Worm (Caenorhabditis elegans) whole organism, L1 larva: Measurements from ENCODE around the gene str-249.

ENCODE experiments used
- egl-27 ChIP-seq, 2 experiments: fragments of 150-350 bp in 1 of 2; sonication (generic microtip); optimal IDR thresholded peaks; 3 replicates each; lab custom pipeline; 2017 to 2018; ENCODE audit warnings: missing biosample characterization in 2 of 2, missing genetic modification characterization in 2 of 2, missing genetic modification reagents in 2 of 2
- grh-1 ChIP-seq: fragments of 200-800 bp; sonication (Bioruptor generic); IDR thresholded peaks from 2 replicates; pipeline ENCODE4 v1.3.6; 2022; ENCODE audit warnings: missing genetic modification reagents, missing genetic modification characterization, missing compliant biosample characterization
- jun-1 ChIP-seq: fragments of 150-350 bp; optimal IDR thresholded peaks from 2 replicates; lab custom pipeline; 2014; ENCODE audit warnings: missing biosample characterization, missing genetic modification reagents, missing genetic modification characterization
- nhr-11 ChIP-seq: fragments of 150-350 bp; optimal IDR thresholded peaks from 2 replicates; lab custom pipeline; 2014; ENCODE audit warnings: missing biosample characterization, missing genetic modification characterization
- nhr-20 ChIP-seq: sonication (generic microtip); optimal IDR thresholded peaks from 2 replicates; lab custom pipeline; 2016; ENCODE audit warnings: mild to moderate bottlenecking, missing genetic modification characterization, missing compliant biosample characterization
- nhr-237 ChIP-seq: fragments of 150-350 bp; optimal IDR thresholded peaks from 2 replicates; lab custom pipeline; 2014; ENCODE audit warnings: missing biosample characterization, missing genetic modification characterization
- nhr-77 ChIP-seq: fragments of 150-350 bp; optimal IDR thresholded peaks from 2 replicates; lab custom pipeline; 2014; ENCODE audit warnings: missing biosample characterization, missing genetic modification characterization
- skn-1 ChIP-seq: fragments of 150-350 bp; optimal IDR thresholded peaks from 2 replicates; lab custom pipeline; 2014; ENCODE audit warnings: missing biosample characterization, missing genetic modification characterization
- snpc-4 ChIP-seq: fragments of 150-350 bp; optimal IDR thresholded peaks from 2 replicates; lab custom pipeline; 2014; ENCODE audit warnings: missing biosample characterization, missing genetic modification characterization
- sup-37 ChIP-seq: fragments of 200-800 bp; sonication (Bioruptor generic); optimal IDR thresholded peaks from 2 replicates; lab custom pipeline; 2018; ENCODE audit warnings: mild to moderate bottlenecking, missing genetic modification characterization, missing compliant biosample characterization
- vab-15 ChIP-seq: sonication (generic microtip); optimal IDR thresholded peaks from 2 replicates; lab custom pipeline; 2017; ENCODE audit warnings: missing genotype, mild to moderate bottlenecking, missing genetic modification characterization, missing compliant biosample characterization
- zag-1 ChIP-seq: fragments of 150-350 bp; optimal IDR thresholded peaks from 2 replicates; lab custom pipeline; 2014; ENCODE audit warnings: missing biosample characterization, missing genetic modification characterization

DNA sequence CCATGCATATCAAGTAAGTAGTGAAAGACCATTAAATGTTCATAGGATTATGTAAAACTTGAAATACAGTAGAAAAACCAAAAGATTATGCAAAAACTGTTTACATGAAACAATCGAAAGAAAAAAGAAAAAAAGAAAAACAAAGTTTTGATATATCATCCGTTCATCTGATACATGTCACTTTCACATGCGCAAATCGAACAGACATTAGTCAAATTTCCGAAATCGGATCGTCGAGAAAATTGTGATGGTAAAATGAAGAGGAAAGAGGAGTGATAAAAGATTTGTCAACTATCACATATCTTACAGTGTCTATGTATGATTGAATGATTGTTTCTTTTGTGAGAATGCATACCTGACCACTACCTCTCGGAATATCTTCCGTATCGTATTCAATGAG lies 22.3 kb upstream of the str-249 start:
- TF ChIP-seq nhr-20 (tag; lab: Kevin White, UChicago) = no peak
- TF ChIP-seq vab-15 (tag; lab: Kevin White, UChicago) = no peak
- no peak for TF ChIP-seq nhr-237 (tag; lab: Kevin White, UChicago)
- no peak for TF ChIP-seq skn-1 (tag; lab: Kevin White, UChicago)
- no peak for TF ChIP-seq snpc-4 (tag; lab: Kevin White, UChicago)
- TF ChIP-seq egl-27 (tag; optimal IDR thresholded peaks at IDR 0.05; lab: Kevin White, UChicago) = no peak
- TF ChIP-seq nhr-77 (tag; lab: Kevin White, UChicago) = no peak
- TF ChIP-seq sup-37 (GFP tag; lab: Kevin White, UChicago) = no peak
- TF ChIP-seq zag-1 (tag; lab: Kevin White, UChicago) = no peak
- no peak for TF ChIP-seq nhr-11 (tag; lab: Kevin White, UChicago)
- no peak for TF ChIP-seq jun-1 (tag; lab: Kevin White, UChicago)
- TF ChIP-seq grh-1 (GFP tag; lab: Robert Waterston, UW) = no peak
